Worm (Caenorhabditis elegans) whole organism, young adult: Measurements from ENCODE around the gene hpk-1.
A peak's percentile ranks its signal among the peaks of the same experiment; 100 is the strongest.

Experiments used
- B0261.1 ChIP-seq: sonication (generic microtip); optimal IDR thresholded peaks from 2 replicates; lab custom pipeline; 2016; ENCODE audit warnings: mild to moderate bottlenecking, missing genetic modification characterization, moderate library complexity, missing compliant biosample characterization
- B0336.3 ChIP-seq: fragments of 200-800 bp; sonication (Bioruptor generic); IDR thresholded peaks from 2 replicates; pipeline ENCODE4 v1.3.6; 2022; ENCODE audit warnings: missing genetic modification characterization, missing compliant biosample characterization
- F10E7.11 ChIP-seq: sonication (generic microtip); optimal IDR thresholded peaks from 2 replicates; lab custom pipeline; 2017; ENCODE audit warnings: mild to moderate bottlenecking, missing genetic modification characterization, moderate library complexity, missing compliant biosample characterization
- F22D6.2 ChIP-seq: sonication (generic microtip); optimal IDR thresholded peaks from 2 replicates; lab custom pipeline; 2016; ENCODE audit warnings: mild to moderate bottlenecking, missing genetic modification characterization, missing compliant biosample characterization
- F39B2.1 ChIP-seq: fragments of 200-800 bp; sonication (Bioruptor generic); IDR thresholded peaks from 2 replicates; pipeline ENCODE4 v1.3.6; 2022; ENCODE audit warnings: missing genetic modification reagents, missing genetic modification characterization, missing compliant biosample characterization
- F55B11.4 ChIP-seq: sonication (generic microtip); optimal IDR thresholded peaks from 2 replicates; lab custom pipeline; 2016; ENCODE audit warnings: missing compliant biosample characterization, missing genetic modification characterization, borderline replicate concordance; ENCODE audit not compliant: insufficient read depth
- F57A8.1 ChIP-seq: fragments of 200-800 bp; sonication (Bioruptor generic); optimal IDR thresholded peaks from 2 replicates; lab custom pipeline; 2018; ENCODE audit warnings: mild to moderate bottlenecking, missing genetic modification characterization, moderate library complexity, missing compliant biosample characterization
- F57C9.4 ChIP-seq: sonication (generic microtip); optimal IDR thresholded peaks from 2 replicates; lab custom pipeline; 2017; ENCODE audit warnings: mild to moderate bottlenecking, missing genetic modification characterization, missing compliant biosample characterization
- K11D2.4 ChIP-seq: fragments of 200-800 bp; sonication (Bioruptor generic); IDR thresholded peaks from 2 replicates; pipeline ENCODE4 v1.3.6; 2022; ENCODE audit warnings: missing genetic modification reagents, missing genetic modification characterization, missing compliant biosample characterization
- K12H6.12 ChIP-seq: fragments of 200-800 bp; sonication (Bioruptor generic); optimal IDR thresholded peaks from 2 replicates; lab custom pipeline; 2018; ENCODE audit warnings: mild to moderate bottlenecking, missing genetic modification characterization, missing compliant biosample characterization
- T26A5.8 ChIP-seq: sonication (generic microtip); optimal IDR thresholded peaks from 2 replicates; lab custom pipeline; 2016; ENCODE audit warnings: missing genetic modification characterization, missing compliant biosample characterization
- Y53G8AR.9 ChIP-seq: fragments of 200-800 bp; sonication (Bioruptor generic); conservative IDR thresholded peaks from 2 replicates; pipeline ENCODE4 v1.3.6; 2022; ENCODE audit warnings: missing genetic modification reagents, missing genetic modification characterization, missing compliant biosample characterization
- atf-7 ChIP-seq: sonication (generic microtip); optimal IDR thresholded peaks from 2 replicates; lab custom pipeline; 2017; ENCODE audit warnings: mild to moderate bottlenecking, missing genetic modification characterization, missing compliant biosample characterization
- athp-1 ChIP-seq: sonication (generic microtip); optimal IDR thresholded peaks from 2 replicates; lab custom pipeline; 2017; ENCODE audit warnings: mild to moderate bottlenecking, missing genetic modification characterization, missing compliant biosample characterization
- attf-3 ChIP-seq: fragments of 200-800 bp; sonication (Bioruptor generic); conservative IDR thresholded peaks from 2 replicates; pipeline ENCODE4 v1.3.6; 2022; ENCODE audit warnings: missing genetic modification reagents, missing genetic modification characterization, missing compliant biosample characterization
- bed-1 ChIP-seq: fragments of 200-800 bp; sonication (Bioruptor generic); IDR thresholded peaks from 2 replicates; pipeline ENCODE4 v1.3.6; 2022; ENCODE audit warnings: missing genetic modification reagents, missing genetic modification characterization, missing compliant biosample characterization
- cebp-1 ChIP-seq, 2 experiments: fragments of 200-800 bp in 1 of 2; sonication (Bioruptor generic) in 1 of 2; sonication (generic microtip) in 1 of 2; IDR thresholded peaks in 1 of 2; optimal IDR thresholded peaks in 1 of 2; 2 replicates each; pipeline versions ENCODE4 v1.3.6 to Lab custom; 2017 to 2022; ENCODE audit warnings: missing compliant biosample characterization in 2 of 2, missing genetic modification characterization in 2 of 2, mild to moderate bottlenecking in 1 of 2, missing genetic modification reagents in 1 of 2, moderate library complexity in 1 of 2
- cebp-2 ChIP-seq: fragments of 200-800 bp; sonication (Bioruptor generic); IDR thresholded peaks from 2 replicates; pipeline ENCODE4 v1.3.6; 2022; ENCODE audit warnings: missing genetic modification characterization, missing compliant biosample characterization
- ceh-100 ChIP-seq: fragments of 200-800 bp; sonication (Bioruptor generic); IDR thresholded peaks from 2 replicates; pipeline ENCODE4 v1.3.6; 2022; ENCODE audit warnings: missing genetic modification reagents, missing genetic modification characterization, missing compliant biosample characterization
- ceh-79 ChIP-seq: sonication (generic microtip); optimal IDR thresholded peaks from 2 replicates; lab custom pipeline; 2017; ENCODE audit warnings: mild to moderate bottlenecking, missing genetic modification characterization, missing compliant biosample characterization
- dpl-1 ChIP-seq: fragments of 150-350 bp; optimal IDR thresholded peaks from 2 replicates; lab custom pipeline; 2014; ENCODE audit warnings: missing biosample characterization, missing genetic modification reagents, missing genetic modification characterization
- ekl-4 ChIP-seq: fragments of 200-800 bp; sonication (Bioruptor generic); IDR thresholded peaks from 2 replicates; pipeline ENCODE4 v1.3.6; 2022; ENCODE audit warnings: missing genetic modification reagents, missing genetic modification characterization, missing compliant biosample characterization
- fkh-3 ChIP-seq: sonication (generic microtip); optimal IDR thresholded peaks from 2 replicates; lab custom pipeline; 2016; ENCODE audit warnings: mild to moderate bottlenecking, missing genetic modification characterization, missing compliant biosample characterization
- him-1 ChIP-seq: sonication (generic microtip); optimal IDR thresholded peaks from 2 replicates; lab custom pipeline; 2016; ENCODE audit warnings: missing genotype, missing genetic modification reagents, missing genetic modification characterization, missing compliant biosample characterization
- hlh-12 ChIP-seq: sonication (generic microtip); optimal IDR thresholded peaks from 2 replicates; lab custom pipeline; 2016; ENCODE audit warnings: missing genetic modification characterization, missing compliant biosample characterization
- hrde-1 ChIP-seq: sonication (generic microtip); optimal IDR thresholded peaks from 2 replicates; lab custom pipeline; 2016; ENCODE audit warnings: missing genetic modification characterization, mild to moderate bottlenecking, missing compliant biosample characterization, moderate library complexity, missing genotype, missing genetic modification reagents, borderline replicate concordance
- hsf-1 ChIP-seq: fragments of 200-800 bp; sonication (Bioruptor generic); IDR thresholded peaks from 2 replicates; pipeline ENCODE4 v1.3.6; 2022; ENCODE audit warnings: missing genetic modification reagents, missing genetic modification characterization, missing compliant biosample characterization
- let-526 ChIP-seq: fragments of 200-800 bp; sonication (Bioruptor generic); IDR thresholded peaks from 2 replicates; pipeline ENCODE4 v1.3.6; 2022; ENCODE audit warnings: missing genetic modification reagents, missing genetic modification characterization, missing compliant biosample characterization
- let-607 ChIP-seq, 2 experiments: fragments of 200-800 bp in 1 of 2; sonication (Bioruptor generic) in 1 of 2; sonication (generic microtip) in 1 of 2; optimal IDR thresholded peaks; 2 replicates each; lab custom pipeline; 2016 to 2018; ENCODE audit warnings: mild to moderate bottlenecking in 2 of 2, missing compliant biosample characterization in 2 of 2, missing genetic modification characterization in 2 of 2, moderate library complexity in 2 of 2, missing genotype in 1 of 2
- lin-26 ChIP-seq: fragments of 200-800 bp; sonication (Bioruptor generic); IDR thresholded peaks from 2 replicates; pipeline ENCODE4 v1.3.6; 2022; ENCODE audit warnings: missing genetic modification reagents, missing genetic modification characterization, missing compliant biosample characterization
- lin-54 ChIP-seq: fragments of 200-800 bp; sonication (Bioruptor generic); optimal IDR thresholded peaks from 2 replicates; lab custom pipeline; 2018; ENCODE audit warnings: mild to moderate bottlenecking, missing genetic modification characterization, missing compliant biosample characterization
- lsy-27 ChIP-seq: sonication (generic microtip); optimal IDR thresholded peaks from 2 replicates; lab custom pipeline; 2017; ENCODE audit warnings: missing genetic modification characterization, mild to moderate bottlenecking, missing compliant biosample characterization, antibody characterized with exemption, missing genotype, borderline replicate concordance; ENCODE audit not compliant: insufficient read depth
- madf-10 ChIP-seq: sonication (generic microtip); optimal IDR thresholded peaks from 2 replicates; lab custom pipeline; 2016; ENCODE audit warnings: mild to moderate bottlenecking, missing genetic modification characterization, missing compliant biosample characterization
- madf-3 ChIP-seq: fragments of 200-800 bp; sonication (Bioruptor generic); IDR thresholded peaks from 2 replicates; pipeline ENCODE4 v1.3.6; 2022; ENCODE audit warnings: missing genetic modification reagents, missing genetic modification characterization, missing compliant biosample characterization
- madf-6 ChIP-seq: fragments of 200-800 bp; sonication (Bioruptor generic); IDR thresholded peaks from 2 replicates; pipeline ENCODE4 v1.3.6; 2022; ENCODE audit warnings: missing genetic modification reagents, missing genetic modification characterization, missing compliant biosample characterization
- madf-8 ChIP-seq: fragments of 200-800 bp; sonication (Bioruptor generic); conservative IDR thresholded peaks from 2 replicates; pipeline ENCODE4 v1.3.6; 2022; ENCODE audit warnings: missing genetic modification reagents, missing genetic modification characterization, missing compliant biosample characterization
- mcd-1 ChIP-seq: fragments of 200-800 bp; sonication (Bioruptor generic); IDR thresholded peaks from 2 replicates; pipeline ENCODE4 v1.3.6; 2022; ENCODE audit warnings: missing genetic modification reagents, missing genetic modification characterization, missing compliant biosample characterization
- nfya-2 ChIP-seq: fragments of 200-800 bp; sonication (Bioruptor generic); IDR thresholded peaks from 2 replicates; pipeline ENCODE4 v1.3.6; 2022; ENCODE audit warnings: missing genetic modification reagents, missing genetic modification characterization, missing compliant biosample characterization
- nhr-120 ChIP-seq: fragments of 200-800 bp; sonication (Bioruptor generic); IDR thresholded peaks from 2 replicates; pipeline ENCODE4 v1.3.6; 2022; ENCODE audit warnings: missing genetic modification characterization, missing compliant biosample characterization
- nhr-179 ChIP-seq: sonication (generic microtip); optimal IDR thresholded peaks from 2 replicates; lab custom pipeline; 2016; ENCODE audit warnings: mild to moderate bottlenecking, missing genetic modification characterization, missing compliant biosample characterization
- nhr-27 ChIP-seq: fragments of 200-800 bp; sonication (Bioruptor generic); optimal IDR thresholded peaks from 2 replicates; lab custom pipeline; 2018; ENCODE audit warnings: mild to moderate bottlenecking, missing genetic modification characterization, moderate library complexity, missing compliant biosample characterization
- sea-2 ChIP-seq: fragments of 200-800 bp; sonication (Bioruptor generic); IDR thresholded peaks from 2 replicates; pipeline ENCODE4 v1.3.6; 2022; ENCODE audit warnings: missing genetic modification characterization, missing compliant biosample characterization
- snpc-1.3 ChIP-seq: sonication (generic microtip); optimal IDR thresholded peaks from 2 replicates; lab custom pipeline; 2017; ENCODE audit warnings: missing genetic modification characterization, mild to moderate bottlenecking, missing compliant biosample characterization, antibody characterized with exemption, moderate library complexity, missing genotype, missing genetic modification reagents; ENCODE audit not compliant: insufficient read depth
- tbp1 ChIP-seq: fragments of 200-800 bp; sonication (Bioruptor generic); optimal IDR thresholded peaks from 2 replicates; lab custom pipeline; 2018; ENCODE audit warnings: mild to moderate bottlenecking, missing genetic modification characterization, missing compliant biosample characterization
- unc-130 ChIP-seq: sonication (generic microtip); optimal IDR thresholded peaks from 2 replicates; lab custom pipeline; 2016; ENCODE audit warnings: missing genetic modification reagents, missing genetic modification characterization, missing compliant biosample characterization
- ztf-26 ChIP-seq: sonication (generic microtip); optimal IDR thresholded peaks from 2 replicates; lab custom pipeline; 2017; ENCODE audit warnings: missing genetic modification characterization, missing compliant biosample characterization
- ztf-28 ChIP-seq: fragments of 200-800 bp; sonication (Bioruptor generic); IDR thresholded peaks from 2 replicates; pipeline ENCODE4 v1.3.6; 2022; ENCODE audit warnings: missing genetic modification reagents, missing genetic modification characterization, missing compliant biosample characterization

The hpk-1 gene

ce11 chrX:4209131-4209530 lies 8.0 kb downstream of the hpk-1 start (continued):
- TF ChIP-seq madf-8 (no peak), ceh-79 (tag; lab: Kevin White, UChicago) (peak; percentile 57), let-607 (tag; optimal IDR thresholded peaks at IDR 0.05; lab: Kevin White, UChicago) (peak; percentile 75 to 94), nfya-2 (GFP tag; lab: Robert Waterston, UW) (0 out of 2 replicates have a peak, but pooled peaks have one; percentile 28), F22D6.2 (tag; lab: Kevin White, UChicago) (peak; percentile 96), hsf-1 (GFP tag; lab: Robert Waterston, UW) (0 out of 2 replicates have a peak, but pooled peaks have one; percentile 28), ztf-28 (GFP tag; lab: Robert Waterston, UW) (no peak), F57C9.4 (tag; lab: Kevin White, UChicago) (peak; percentile 68), tbp1 (peak; percentile 79), F55B11.4 (tag; lab: Kevin White, UChicago) (no peak), nhr-27 (peak; percentile 89), nhr-179 (tag; lab: Kevin White, UChicago) (peak; percentile 80), snpc-1.3 (peak; percentile 75), hrde-1 (no peak), him-1 (tag; lab: Kevin White, UChicago) (peak; percentile 24), K12H6.12 (tag; lab: Kevin White, UChicago) (peak; percentile 98), ekl-4 (peak; percentile 95), nhr-120 (0 out of 2 replicates have a peak, but pooled peaks have one; percentile 69), B0336.3 (GFP tag; lab: Robert Waterston, UW) (peak; percentile 98), madf-3 (GFP tag; lab: Robert Waterston, UW) (peak; percentile 90), lin-26 (GFP tag; lab: Robert Waterston, UW) (peak; percentile 86), sea-2 (GFP tag; lab: Robert Waterston, UW) (0 out of 2 replicates have a peak, but pooled peaks have one; percentile 35), mcd-1 (GFP tag; lab: Robert Waterston, UW) (peak; percentile 92), F10E7.11 (tag; lab: Kevin White, UChicago) (peak; percentile 97), lsy-27 (tag; lab: Kevin White, UChicago) (peak; percentile 34), dpl-1 (no peak), hlh-12 (tag; lab: Kevin White, UChicago) (no peak), madf-10 (tag; lab: Kevin White, UChicago) (peak; percentile 96), fkh-3 (no peak), K11D2.4 (GFP tag; lab: Robert Waterston, UW) (peak; percentile 99), madf-6 (GFP tag; lab: Robert Waterston, UW) (peak; percentile 41), athp-1 (tag; lab: Kevin White, UChicago) (peak; percentile 68), bed-1 (GFP tag; lab: Robert Waterston, UW) (0 out of 2 replicates have a peak, but pooled peaks have one; percentile 83), attf-3 (0 out of 2 replicates have a peak, but pooled peaks have one; percentile 21), T26A5.8 (tag; lab: Kevin White, UChicago) (no peak), cebp-2 (peak; percentile 99), let-526 (GFP tag; lab: Robert Waterston, UW) (peak; percentile 97), unc-130 (GFP tag; lab: Kevin White, UChicago) (peak; percentile 0), ceh-100 (GFP tag; lab: Robert Waterston, UW) (peak; percentile 85), ztf-26 (tag; lab: Kevin White, UChicago) (peak; percentile 100), F39B2.1 (GFP tag; lab: Robert Waterston, UW) (peak; percentile 64; the same call in 1 of the 2 replicates), cebp-1 (GFP tag; IDR thresholded peaks at IDR 0.05; lab: Robert Waterston, UW) (peak; percentile 81), cebp-1 (tag; optimal IDR thresholded peaks at IDR 0.05; lab: Kevin White, UChicago) (peak; percentile 98), lin-54 (peak; percentile 91), Y53G8AR.9 (GFP tag; lab: Robert Waterston, UW) (peak; percentile 99), B0261.1 (peak; percentile 49), F57A8.1 (GFP tag; lab: Kevin White, UChicago) (peak; percentile 64), atf-7 (tag; lab: Kevin White, UChicago) (peak; percentile 98)
